Worm (Caenorhabditis elegans) whole organism, L3 larva: ENCODE results near the gene C18D4.3.

Source experiments
- R02D3.7 ChIP-seq: fragments of 150-350 bp; optimal IDR thresholded peaks from 2 replicates; lab custom pipeline; 2014; ENCODE audit warnings: missing biosample characterization, missing genetic modification characterization
- ama-1 ChIP-seq: fragments of 150-350 bp; optimal IDR thresholded peaks from 2 replicates; lab custom pipeline; 2018
- egl-27 ChIP-seq: sonication (generic microtip); optimal IDR thresholded peaks from 4 replicates; lab custom pipeline; 2017; ENCODE audit warnings: missing biosample characterization, missing genetic modification reagents, missing genetic modification characterization
- elt-2 ChIP-seq: sonication (generic microtip); optimal IDR thresholded peaks from 2 replicates; lab custom pipeline; 2016; ENCODE audit warnings: missing genetic modification reagents, mild to moderate bottlenecking, missing genetic modification characterization, missing compliant biosample characterization
- fos-1 ChIP-seq: fragments of 150-350 bp; optimal IDR thresholded peaks from 2 replicates; lab custom pipeline; 2014; ENCODE audit warnings: missing biosample characterization, missing genetic modification characterization
- hmg-11 ChIP-seq: sonication (generic microtip); optimal IDR thresholded peaks from 2 replicates; lab custom pipeline; 2016; ENCODE audit warnings: missing genetic modification characterization, missing compliant biosample characterization
- mml-1 ChIP-seq: fragments of 150-350 bp; sonication (generic microtip); optimal IDR thresholded peaks from 3 replicates; lab custom pipeline; 2014; ENCODE audit warnings: missing biosample characterization, missing genetic modification characterization
- nfya-1 ChIP-seq: sonication (generic microtip); optimal IDR thresholded peaks from 2 replicates; lab custom pipeline; 2017; ENCODE audit warnings: missing genetic modification characterization, mild to moderate bottlenecking, missing compliant biosample characterization, antibody characterized with exemption, moderate library complexity; ENCODE audit not compliant: insufficient read depth
- nhr-11 ChIP-seq: fragments of 150-350 bp; optimal IDR thresholded peaks from 2 replicates; lab custom pipeline; 2014; ENCODE audit warnings: missing biosample characterization, missing genetic modification characterization
- nhr-23 ChIP-seq: fragments of 150-350 bp; optimal IDR thresholded peaks from 2 replicates; lab custom pipeline; 2014; ENCODE audit warnings: missing biosample characterization, missing genetic modification reagents, missing genetic modification characterization
- unc-39 ChIP-seq: sonication (generic microtip); optimal IDR thresholded peaks from 4 replicates; lab custom pipeline; 2017; ENCODE audit warnings: missing biosample characterization, missing genetic modification characterization
- zag-1 ChIP-seq: fragments of 150-350 bp; optimal IDR thresholded peaks from 2 replicates; lab custom pipeline; 2014; ENCODE audit warnings: missing biosample characterization, missing genetic modification characterization
- ztf-11 ChIP-seq: fragments of 150-350 bp; optimal IDR thresholded peaks from 2 replicates; lab custom pipeline; 2014; ENCODE audit warnings: missing biosample characterization, missing genetic modification characterization

DNA sequence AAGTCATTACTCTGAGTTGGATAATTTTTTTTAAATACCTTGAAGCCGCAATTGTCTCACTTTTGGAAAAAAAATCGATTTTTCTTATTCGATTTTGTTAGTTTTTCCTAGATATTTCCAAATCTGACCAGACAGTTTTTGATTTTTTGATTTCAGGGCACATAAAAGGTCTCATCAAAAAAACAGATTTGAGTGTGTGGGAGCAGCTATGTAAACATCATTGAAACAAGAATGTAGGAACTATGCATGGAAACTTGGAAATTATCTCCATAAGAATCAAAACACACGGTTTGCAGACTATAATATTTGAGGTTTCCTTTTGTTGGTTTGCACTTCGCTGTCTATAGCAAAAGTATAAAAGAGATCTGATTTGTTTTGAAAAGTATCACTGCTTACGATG lies 46.6 kb downstream of the C18D4.3 start, which contains the start of gene scl-24:
- TF ChIP-seq fos-1 (tag; lab: Kevin White, UChicago) (no peak), nhr-11 (no peak), ama-1 (lab: Kevin White, UChicago) (no peak), hmg-11 (tag; lab: Kevin White, UChicago) (no peak), nfya-1 (no peak), nhr-23 (tag; lab: Kevin White, UChicago) (no peak), unc-39 (tag; lab: Kevin White, UChicago) (no peak), zag-1 (no peak), egl-27 (tag; lab: Kevin White, UChicago) (no peak), ztf-11 (tag; lab: Kevin White, UChicago) (no peak), mml-1 (tag; lab: Kevin White, UChicago) (no peak), R02D3.7 (tag; lab: Kevin White, UChicago) (no peak), elt-2 (tag; lab: Kevin White, UChicago) (no peak)
